Worm (Caenorhabditis elegans): ENCODE measurements around the gene srh-20.
"Not testable (repeated sequence)": the region's sequence is repeated elsewhere in the genome, so short reads cannot be mapped to it uniquely, and the experiment has no call there.

ce11 chrV:4900020-4900419, 24.7 kb upstream of the srh-20 start, which contains the start of gene ugt-10:
- not testable (repeated sequence) for TF ChIP-seq snpc-4 (tag; optimal IDR thresholded peaks at IDR 0.05); skn-1 (tag; optimal IDR thresholded peaks at IDR 0.05); nhr-11 (tag; optimal IDR thresholded peaks at IDR 0.05); fkh-10 (GFP tag; optimal IDR thresholded peaks at IDR 0.05); unc-39 (tag; optimal IDR thresholded peaks at IDR 0.05); ztf-4 (tag; optimal IDR thresholded peaks at IDR 0.05); nhr-77 (tag; optimal IDR thresholded peaks at IDR 0.05); fos-1 (tag; optimal IDR thresholded peaks at IDR 0.05); ZK546.5 (tag; optimal IDR thresholded peaks at IDR 0.05); mdl-1 (tag; optimal IDR thresholded peaks at IDR 0.05)
